Fruit fly (Drosophila melanogaster): Measurements from ENCODE around the gene CG46468.

Gene CG46468

DNA sequence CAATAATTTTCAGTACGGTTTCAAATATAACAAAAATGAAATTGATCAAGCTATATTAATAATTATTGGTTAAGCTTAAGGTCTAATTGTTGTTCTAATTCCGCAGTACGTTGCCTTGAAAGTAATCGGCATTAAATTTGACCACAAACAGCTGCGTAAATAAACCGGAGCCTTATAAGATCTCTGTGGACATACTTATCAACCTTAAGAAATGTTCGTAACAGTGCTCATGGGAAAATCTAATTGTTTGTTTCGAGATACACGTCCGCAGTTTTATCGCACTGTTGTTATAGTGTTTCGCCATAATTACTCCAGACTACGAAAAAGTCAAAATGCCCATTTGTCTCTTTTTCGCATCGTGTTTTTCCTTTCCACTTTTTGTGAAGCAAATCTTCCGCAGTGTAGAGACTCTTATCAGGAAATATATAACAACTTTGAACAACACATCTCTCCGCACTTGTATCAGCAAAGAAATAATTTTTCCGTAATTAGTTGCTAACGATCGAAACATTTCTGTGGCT is 35.3 kb downstream of the CG46468 start:
- no peak for TF ChIP-seq Dll (optimal IDR thresholded peaks at IDR 0.05)

DNA sequence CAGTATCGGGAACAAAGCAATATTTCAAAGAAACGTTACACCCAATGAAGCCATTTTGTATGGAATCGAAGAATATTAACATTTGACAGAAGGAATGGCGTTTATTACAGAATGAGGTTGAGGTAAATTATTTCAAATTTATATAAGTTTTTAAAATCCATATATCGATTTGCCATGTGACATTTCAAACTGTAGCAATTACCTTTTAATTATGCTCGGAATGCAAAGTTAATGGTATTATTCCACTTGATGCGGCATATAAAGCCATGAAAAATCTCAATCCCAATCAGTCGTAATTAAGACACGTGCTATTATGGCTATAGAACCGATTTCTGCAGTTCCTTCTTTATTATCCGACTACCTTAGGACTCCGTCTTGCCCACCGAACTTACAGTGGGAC is 37.0 kb downstream of the CG46468 start, which contains the start of gene CG31883:
Gene CG31883, plus strand, starts transcription at position 301 of the 400 bp plus-strand sequence.
- TF ChIP-seq usp (GFP tag; optimal IDR thresholded peaks at IDR 0.05) (no peak), pan (optimal IDR thresholded peaks at IDR 0.05) (no peak), CG8478 (optimal IDR thresholded peaks at IDR 0.05) (no peak), EcR (GFP tag; optimal IDR thresholded peaks at IDR 0.05) (no peak), psq (optimal IDR thresholded peaks at IDR 0.05) (no peak), Dll (optimal IDR thresholded peaks at IDR 0.05) (no peak)

DNA sequence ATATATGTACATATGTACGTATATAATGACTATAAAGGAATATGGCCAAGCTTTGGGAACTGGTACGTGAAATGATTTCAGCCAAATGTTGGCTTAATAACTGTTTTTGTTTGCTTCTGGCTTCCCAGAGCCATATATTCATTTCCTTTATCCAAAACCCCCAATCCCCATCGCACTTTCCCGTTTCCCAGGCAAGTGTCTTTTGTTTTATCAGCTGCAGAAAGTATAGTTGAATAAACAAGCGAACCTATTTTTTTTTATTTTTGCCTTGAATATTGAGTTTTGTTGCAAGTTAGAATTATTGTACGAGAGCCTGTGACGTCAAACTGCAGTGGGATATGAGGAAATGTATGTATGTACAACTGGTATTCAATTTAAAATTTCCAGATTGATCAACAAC is 38.7 kb downstream of the CG46468 start:
- no peak for TF ChIP-seq EcR (GFP tag; optimal IDR thresholded peaks at IDR 0.05)
- TF ChIP-seq pan (optimal IDR thresholded peaks at IDR 0.05) = peak; percentile 23

DNA sequence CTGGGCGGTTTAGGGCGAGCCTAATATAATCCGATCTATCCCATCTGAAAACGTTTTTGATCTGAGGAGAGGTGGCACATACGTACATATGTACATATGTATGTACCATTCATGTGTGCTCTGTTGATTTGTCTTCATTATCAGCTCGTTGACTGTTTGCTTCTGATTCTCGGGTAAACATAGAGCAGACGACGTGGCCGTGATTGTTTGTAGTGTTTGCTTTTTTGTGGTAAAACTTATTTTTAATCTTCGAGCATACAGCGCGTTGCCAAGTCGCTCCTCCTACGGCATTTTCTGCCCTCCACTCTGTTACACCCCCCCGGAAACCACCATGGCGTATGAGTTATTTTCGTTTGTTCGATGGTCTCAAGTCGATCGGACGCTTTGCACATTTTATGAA is 39.5 kb downstream of the CG46468 start:
- TF ChIP-seq EcR (GFP tag; optimal IDR thresholded peaks at IDR 0.05) (no peak), usp (GFP tag; optimal IDR thresholded peaks at IDR 0.05) (no peak), pan (optimal IDR thresholded peaks at IDR 0.05) (no peak), psq (optimal IDR thresholded peaks at IDR 0.05) (no peak), CG8478 (optimal IDR thresholded peaks at IDR 0.05) (no peak), Dll (optimal IDR thresholded peaks at IDR 0.05) (no peak)

DNA sequence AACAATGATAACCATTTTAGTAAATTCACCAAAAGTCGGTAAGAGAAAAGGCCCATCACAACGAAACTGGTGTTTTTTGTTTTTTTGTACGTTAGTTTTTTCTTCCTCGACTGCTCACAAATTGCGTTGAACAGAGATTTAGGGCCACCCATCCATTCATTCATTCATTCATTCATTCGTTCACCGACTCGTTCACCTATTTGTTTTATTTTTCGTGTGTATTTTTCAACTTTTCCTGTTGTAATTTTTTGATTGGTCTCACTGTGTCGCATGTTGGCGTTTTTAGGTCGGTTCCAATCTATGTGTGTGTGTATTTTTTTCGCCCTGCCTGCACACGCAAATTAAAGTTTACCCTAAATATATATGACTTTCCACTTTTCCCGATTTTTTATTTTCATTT is 40.3 kb downstream of the CG46468 start:
- TF ChIP-seq usp (GFP tag; optimal IDR thresholded peaks at IDR 0.05) = no peak
- no peak for TF ChIP-seq CG8478 (optimal IDR thresholded peaks at IDR 0.05)
- no peak for TF ChIP-seq pan (optimal IDR thresholded peaks at IDR 0.05)
- no peak for TF ChIP-seq Dll (optimal IDR thresholded peaks at IDR 0.05)
- no peak for TF ChIP-seq psq (optimal IDR thresholded peaks at IDR 0.05)
- no peak for TF ChIP-seq EcR (GFP tag; optimal IDR thresholded peaks at IDR 0.05)

DNA sequence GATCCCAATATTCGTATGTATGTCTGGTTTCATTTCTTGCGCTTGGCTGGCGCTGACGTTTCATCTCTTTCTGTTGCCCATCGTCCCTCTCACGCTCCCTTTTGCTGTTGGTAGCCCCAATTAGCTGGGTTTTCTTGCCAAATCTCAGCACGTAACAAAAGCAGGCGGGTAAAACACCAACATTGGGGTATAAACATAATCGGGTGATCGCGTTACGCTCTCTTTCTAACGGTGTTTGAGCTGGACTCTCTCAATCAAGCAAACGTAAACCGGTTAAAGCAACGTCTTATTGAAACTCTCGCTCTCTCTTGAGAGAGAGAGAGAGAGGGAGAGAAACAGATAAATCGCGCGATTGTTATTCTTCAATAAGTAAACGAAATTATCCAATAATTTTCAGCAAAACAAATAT is 42.5 kb downstream of the CG46468 start:
- TF ChIP-seq psq (optimal IDR thresholded peaks at IDR 0.05) (no peak), usp (GFP tag; optimal IDR thresholded peaks at IDR 0.05) (no peak), CG8478 (optimal IDR thresholded peaks at IDR 0.05) (no peak), EcR (GFP tag; optimal IDR thresholded peaks at IDR 0.05) (no peak), pan (optimal IDR thresholded peaks at IDR 0.05) (no peak), Dll (optimal IDR thresholded peaks at IDR 0.05) (no peak)

DNA sequence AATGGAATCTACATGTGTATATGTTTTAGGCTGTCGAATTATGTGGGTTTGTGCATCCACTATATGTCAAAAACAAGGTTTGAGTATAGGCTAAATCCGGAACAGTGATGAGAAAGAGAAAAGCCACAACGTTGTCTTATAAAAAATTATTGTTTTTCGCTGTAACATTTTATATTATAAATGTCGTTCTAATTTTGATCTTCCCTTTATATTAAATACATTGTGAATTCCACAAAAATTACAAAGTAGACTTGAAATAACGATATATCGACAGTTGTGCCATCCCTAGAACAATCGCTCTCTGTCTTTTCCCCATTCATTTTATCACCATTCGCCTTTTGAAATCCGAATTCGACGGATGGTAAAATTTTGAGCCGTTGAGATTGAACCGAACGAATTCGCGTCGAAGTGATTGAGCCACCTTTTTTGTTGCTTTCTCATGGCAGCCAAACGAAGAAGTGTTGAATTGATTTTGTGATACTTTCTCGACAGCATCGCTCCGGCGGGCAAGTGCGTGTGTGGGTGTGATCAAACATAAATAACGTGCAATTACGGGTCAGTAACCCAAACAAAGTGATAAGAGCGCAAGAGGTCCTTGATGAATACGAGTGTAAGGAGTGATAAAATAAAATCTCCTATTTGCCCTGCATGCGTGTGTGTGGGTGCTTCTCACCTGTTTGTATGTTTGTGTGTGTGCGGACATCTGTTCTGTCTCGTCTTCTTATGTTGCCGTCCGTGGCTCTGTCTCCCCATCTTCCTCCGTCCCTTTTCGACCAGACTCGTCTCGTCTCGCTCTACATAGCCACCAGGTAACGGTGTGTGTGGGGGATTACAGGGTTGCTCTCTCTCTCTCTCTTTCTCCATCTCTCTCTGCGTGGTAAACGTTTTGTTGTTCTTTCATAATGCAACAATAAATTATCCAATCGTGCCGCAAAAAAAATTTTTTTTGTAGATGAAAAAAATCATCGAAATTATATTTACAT is 44.1 kb downstream of the CG46468 start, which contains the start of gene Oatp30B:
Gene Oatp30B, plus strand, starts transcription at position 325 of the 983 bp plus-strand sequence.
- peak; percentile 65 to 89 for TF ChIP-seq EcR (GFP tag; optimal IDR thresholded peaks at IDR 0.05)
- TF ChIP-seq psq (optimal IDR thresholded peaks at IDR 0.05) = no peak

DNA sequence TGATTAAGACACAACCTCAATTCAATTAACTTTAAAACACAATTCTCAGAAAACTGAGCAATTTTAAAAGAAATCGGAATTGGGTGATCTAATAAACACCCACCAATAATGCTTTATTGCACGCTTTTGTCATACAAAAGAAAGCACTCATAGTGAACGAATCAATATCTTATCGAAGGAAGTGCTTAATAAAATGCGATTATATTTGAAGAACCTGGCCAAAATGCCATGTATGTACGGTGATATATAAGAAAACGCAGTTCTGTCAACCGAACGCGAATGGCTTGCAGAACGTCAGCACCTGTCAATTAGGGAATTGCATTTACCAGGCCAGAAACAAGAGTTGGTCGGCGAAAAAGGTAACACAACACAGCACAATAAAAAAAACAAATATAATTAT is 51.5 kb downstream of the CG46468 start:
- TF ChIP-seq psq (optimal IDR thresholded peaks at IDR 0.05) (no peak), CG8478 (optimal IDR thresholded peaks at IDR 0.05) (no peak), usp (GFP tag; optimal IDR thresholded peaks at IDR 0.05) (no peak), EcR (GFP tag; optimal IDR thresholded peaks at IDR 0.05) (no peak), Dll (optimal IDR thresholded peaks at IDR 0.05) (no peak), pan (optimal IDR thresholded peaks at IDR 0.05) (no peak)

DNA sequence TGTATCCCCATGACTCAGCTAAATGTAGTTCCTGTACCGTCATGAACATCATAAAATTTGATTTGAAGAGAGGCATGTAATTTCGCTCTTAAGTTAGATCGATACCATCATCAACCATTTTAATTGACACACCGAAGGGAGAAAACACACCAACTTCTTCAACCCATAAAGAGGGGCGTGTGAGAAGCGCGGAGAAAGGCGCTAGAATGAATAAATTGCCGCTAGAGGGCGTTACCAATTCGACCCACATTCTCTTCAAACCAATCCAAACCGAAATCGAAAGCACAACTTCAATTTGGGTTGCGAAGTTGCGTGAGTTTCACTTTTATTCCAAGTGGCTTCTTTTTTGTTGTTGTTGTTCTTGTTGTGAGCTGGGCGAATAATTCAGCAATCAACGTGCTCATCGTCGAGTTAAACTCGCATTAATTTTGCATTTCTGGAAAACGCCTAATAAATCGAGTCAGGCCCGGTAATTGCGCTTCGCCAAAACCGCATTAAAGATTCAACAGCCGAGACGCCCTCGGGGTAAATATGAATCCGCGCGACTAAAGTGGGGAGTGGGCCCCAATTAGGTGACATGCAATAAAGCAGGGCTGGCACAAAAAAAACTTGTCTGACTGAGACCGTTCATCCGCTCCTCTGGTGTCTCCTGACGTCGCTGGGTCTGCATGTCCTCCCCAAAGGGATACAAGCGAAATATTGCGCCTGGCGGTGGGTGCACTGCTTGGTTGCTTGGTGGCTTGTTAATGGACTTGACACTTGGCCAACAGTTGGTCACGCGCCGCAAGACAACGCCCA is 52.6 kb downstream of the CG46468 start:
- no peak for TF ChIP-seq pan (optimal IDR thresholded peaks at IDR 0.05)
- TF ChIP-seq Dll (optimal IDR thresholded peaks at IDR 0.05) = no peak
- no peak for TF ChIP-seq psq (optimal IDR thresholded peaks at IDR 0.05)
- TF ChIP-seq EcR (GFP tag; optimal IDR thresholded peaks at IDR 0.05) = no peak
- TF ChIP-seq usp (GFP tag; optimal IDR thresholded peaks at IDR 0.05) = no peak
- no peak for TF ChIP-seq CG8478 (optimal IDR thresholded peaks at IDR 0.05)

DNA sequence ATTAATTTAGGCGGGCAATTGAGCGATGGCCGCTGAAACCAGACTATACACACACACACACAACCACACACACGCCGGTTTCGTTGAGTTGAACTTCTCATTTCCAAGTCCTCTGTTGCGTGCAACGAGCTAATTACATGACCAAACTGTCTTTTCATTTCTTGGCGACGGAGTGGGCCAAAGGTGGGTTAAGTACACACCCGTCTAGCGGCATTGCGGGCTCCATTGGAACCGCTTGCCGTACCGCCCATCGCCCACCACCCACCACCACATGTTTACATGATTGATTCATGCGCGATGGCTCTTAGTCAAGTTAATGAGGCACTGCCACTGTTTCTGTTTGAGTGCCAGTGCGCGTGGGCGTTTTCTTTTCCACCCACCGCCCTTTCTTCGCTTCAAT is 54.8 kb downstream of the CG46468 start:
- TF ChIP-seq Dll (optimal IDR thresholded peaks at IDR 0.05) = no peak
- TF ChIP-seq psq (optimal IDR thresholded peaks at IDR 0.05) = no peak
- no peak for TF ChIP-seq pan (optimal IDR thresholded peaks at IDR 0.05)
- no peak for TF ChIP-seq EcR (GFP tag; optimal IDR thresholded peaks at IDR 0.05)
- TF ChIP-seq usp (GFP tag; optimal IDR thresholded peaks at IDR 0.05) = no peak

DNA sequence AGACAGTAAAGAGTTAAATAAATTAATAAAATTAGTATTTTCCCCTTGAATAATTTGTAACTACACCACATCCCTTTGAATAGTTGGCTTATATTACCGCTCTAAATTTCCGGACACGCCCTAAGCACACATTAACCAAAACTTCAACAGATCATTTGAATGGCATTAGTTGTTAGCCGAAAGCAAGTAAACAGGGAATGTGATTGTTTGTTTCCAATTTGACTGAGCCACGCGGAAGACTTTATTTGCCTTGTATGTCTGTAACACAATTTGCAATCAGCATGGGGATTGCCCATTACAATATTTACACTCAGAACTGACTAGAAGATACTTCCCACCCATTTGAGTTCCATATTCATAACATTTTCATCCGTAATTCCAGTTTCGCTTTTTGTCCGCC is 55.6 kb downstream of the CG46468 start:
- TF ChIP-seq Dll (optimal IDR thresholded peaks at IDR 0.05) (no peak), EcR (GFP tag; optimal IDR thresholded peaks at IDR 0.05) (no peak), CG8478 (optimal IDR thresholded peaks at IDR 0.05) (no peak), usp (GFP tag; optimal IDR thresholded peaks at IDR 0.05) (no peak)

DNA sequence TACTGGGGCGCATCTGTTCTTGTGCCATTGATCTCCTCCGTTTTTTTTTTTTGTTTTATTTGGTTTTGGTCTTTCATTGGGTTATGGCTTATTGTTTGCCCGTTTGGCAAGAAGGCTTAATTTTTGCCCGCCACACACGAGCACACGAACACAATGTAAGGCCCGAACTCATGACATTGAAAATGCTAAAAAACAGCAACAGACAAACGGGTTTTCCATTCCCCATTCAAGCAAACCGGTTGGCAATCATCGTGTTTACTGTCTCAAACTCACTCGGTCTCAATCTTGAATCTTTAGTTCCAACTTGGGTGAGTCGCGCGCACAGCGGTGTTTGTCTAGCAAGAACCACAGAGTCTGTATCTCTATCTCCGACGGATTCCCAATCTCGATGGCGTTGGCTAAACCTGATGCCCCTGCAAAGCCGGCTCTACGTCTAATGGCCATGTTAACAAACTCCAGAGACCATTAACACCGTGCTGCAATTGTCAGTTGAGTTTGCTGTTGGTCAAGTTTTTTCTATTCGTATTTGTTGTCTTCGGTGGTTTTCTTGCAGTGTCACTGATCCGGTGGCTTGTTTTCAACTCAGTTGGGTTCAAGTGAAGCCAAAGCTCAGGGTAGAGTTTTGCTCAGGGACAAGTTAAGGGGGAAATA is 56.6 kb downstream of the CG46468 start:
- no peak for TF ChIP-seq usp (GFP tag; optimal IDR thresholded peaks at IDR 0.05)
- TF ChIP-seq CG8478 (optimal IDR thresholded peaks at IDR 0.05) = no peak
- TF ChIP-seq EcR (GFP tag; optimal IDR thresholded peaks at IDR 0.05) = peak in 1 of 2 experiments; percentile 87
